Fruit fly (Drosophila melanogaster) S2 (cell line): Measurements from ENCODE around the gene CG7006.

Experiments used
- CG8478 ChIP-seq: fragments of >200 bp; optimal IDR thresholded peaks from 2 replicates; lab custom pipeline; 2018
- CTCF ChIP-seq, 2 experiments: fragments of >200 bp; optimal IDR thresholded peaks; 2 replicates each; lab custom pipeline; 2018

The CG7006 gene

dm6 chr3R:24833652-24834051 is 16.8 kb upstream of the CG7006 start, which contains the start of gene sosie:
TSS of gene sosie (plus strand) at chr3R:24833952.
- TF ChIP-seq CG8478 (no peak), CTCF (optimal IDR thresholded peaks at IDR 0.05; lab: Kevin White, UChicago) (no peak)

DNA sequence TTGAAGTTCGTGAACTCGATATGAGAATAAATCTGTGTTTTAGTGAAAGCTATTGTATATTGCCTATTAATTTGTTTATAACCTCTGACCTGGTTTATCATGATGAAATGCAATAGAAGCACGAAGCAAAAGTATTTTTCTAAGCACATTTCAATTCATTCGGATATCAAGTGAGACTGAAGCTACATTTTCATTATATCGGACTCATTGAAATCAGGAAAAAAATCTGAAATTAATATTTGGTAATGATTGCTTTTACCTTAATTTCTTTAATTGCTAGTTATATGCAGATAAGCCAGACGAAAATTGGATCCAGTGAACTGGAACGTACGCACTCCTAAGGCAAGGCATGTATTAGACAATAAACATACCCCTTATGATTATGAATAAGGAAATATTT is 9.4 kb upstream of the CG7006 start, which contains the start of gene CG33658:
TSS of gene CG33658 (minus strand) at position 101 of the 400 bp plus-strand sequence.
- TF ChIP-seq CG8478 (no peak), CTCF (optimal IDR thresholded peaks at IDR 0.05; lab: Kevin White, UChicago) (no peak)

DNA sequence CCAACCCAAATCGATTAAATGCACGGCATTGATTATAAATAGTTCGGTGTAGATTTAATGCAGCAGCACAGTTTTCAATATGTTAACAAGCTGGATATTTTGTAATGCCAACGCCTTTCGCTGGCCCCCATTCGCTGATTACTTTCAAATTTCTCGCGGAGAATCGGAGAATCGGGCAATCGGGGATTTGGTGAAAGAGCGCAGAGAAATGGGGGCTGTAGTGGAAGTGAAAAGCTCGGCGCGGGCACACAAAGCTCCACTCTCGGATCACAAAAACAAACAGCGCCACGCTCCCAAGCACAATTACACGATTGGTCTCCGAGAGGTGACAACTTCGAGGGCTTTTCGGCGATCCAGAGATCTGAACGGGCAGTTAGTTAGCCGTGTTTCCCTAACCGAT is 8.8 kb upstream of the CG7006 start, which contains the start of gene Esp:
TSS of gene Esp (plus strand) at position 301 of the 400 bp plus-strand sequence.
- TF ChIP-seq CG8478 (no peak), CTCF (optimal IDR thresholded peaks at IDR 0.05; lab: Kevin White, UChicago) (no peak)

dm6 chr3R:24845148-24845547 is 5.3 kb upstream of the CG7006 start:
- no peak for TF ChIP-seq CG8478
- no peak for TF ChIP-seq CTCF (optimal IDR thresholded peaks at IDR 0.05; lab: Kevin White, UChicago)

dm6 chr3R:24845952-24846848 is 4.2 kb upstream of the CG7006 start:
- TF ChIP-seq CTCF (optimal IDR thresholded peaks at IDR 0.05; lab: Kevin White, UChicago) (no peak), CG8478 (no peak)

DNA sequence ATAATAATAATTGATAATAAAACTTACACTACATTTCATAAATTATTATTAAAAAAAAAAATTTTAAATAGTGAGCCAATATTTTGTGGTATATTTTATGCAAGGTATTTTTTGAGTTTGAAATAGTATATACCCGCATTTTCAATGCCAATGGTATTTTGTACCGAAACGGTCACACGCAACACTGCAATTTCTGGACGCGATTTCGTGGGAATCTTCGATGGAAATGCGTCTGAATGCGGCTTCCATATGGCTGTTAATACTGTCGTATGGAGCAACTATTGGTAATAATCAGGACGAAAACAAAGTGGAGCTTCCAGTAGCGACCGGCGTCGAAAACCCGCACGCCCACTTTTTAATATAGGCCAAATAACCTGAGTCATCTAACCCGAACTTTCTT is 1.0 kb downstream of the CG7006 start, which contains the start of gene Nct:
TSS of gene Nct (plus strand) at position 173 of the 400 bp plus-strand sequence.
- TF ChIP-seq CG8478 (no peak), CTCF (optimal IDR thresholded peaks at IDR 0.05; lab: Kevin White, UChicago) (no peak)

DNA sequence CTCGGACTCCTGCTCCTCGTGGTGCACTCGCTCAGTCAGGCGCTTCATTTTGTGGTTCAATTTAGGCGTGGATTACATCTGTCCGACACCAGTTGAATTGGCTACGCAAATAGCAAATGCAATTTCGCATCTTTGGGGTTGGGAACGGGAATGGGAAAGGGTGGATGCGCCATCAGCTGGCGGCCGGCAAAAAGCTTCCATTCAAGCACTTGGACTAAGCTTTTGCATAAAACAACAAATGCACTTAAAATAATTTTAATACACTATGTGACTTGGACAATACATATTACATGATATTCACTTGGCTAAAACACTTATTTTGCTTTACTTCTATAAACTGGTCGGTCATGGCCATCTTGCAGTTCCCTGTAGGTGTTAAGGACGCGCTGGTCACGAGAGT is 5.7 kb downstream of the CG7006 start, which contains the start of gene HDAC11:
TSS of gene HDAC11 (minus strand) at position 101 of the 400 bp plus-strand sequence.
- TF ChIP-seq CG8478 (no peak), CTCF (optimal IDR thresholded peaks at IDR 0.05; lab: Kevin White, UChicago) (no peak)

DNA sequence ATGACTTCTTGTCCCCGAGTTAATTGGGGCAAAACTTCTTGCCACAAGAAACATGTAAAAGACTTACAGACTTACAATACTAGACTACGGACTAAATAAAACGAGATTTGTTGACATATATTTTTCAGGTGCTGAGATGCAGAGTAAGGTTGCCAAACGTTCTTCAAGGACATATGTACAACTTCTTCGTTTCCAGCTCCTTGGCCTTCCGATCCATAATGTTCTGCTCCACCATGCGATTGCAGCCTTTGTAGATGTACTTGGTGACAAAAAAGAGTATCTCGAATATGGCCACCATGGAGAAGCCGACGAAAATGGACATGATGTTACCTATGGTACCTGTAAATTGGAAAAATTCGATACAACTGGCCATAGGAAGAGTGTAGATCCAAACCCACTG is 7.0 kb downstream of the CG7006 start, which contains the start of gene CAH4:
TSS of gene CAH4 (minus strand) at position 101 of the 400 bp plus-strand sequence.
- TF ChIP-seq CTCF (optimal IDR thresholded peaks at IDR 0.05; lab: Kevin White, UChicago) = no peak
- TF ChIP-seq CG8478 = no peak

DNA sequence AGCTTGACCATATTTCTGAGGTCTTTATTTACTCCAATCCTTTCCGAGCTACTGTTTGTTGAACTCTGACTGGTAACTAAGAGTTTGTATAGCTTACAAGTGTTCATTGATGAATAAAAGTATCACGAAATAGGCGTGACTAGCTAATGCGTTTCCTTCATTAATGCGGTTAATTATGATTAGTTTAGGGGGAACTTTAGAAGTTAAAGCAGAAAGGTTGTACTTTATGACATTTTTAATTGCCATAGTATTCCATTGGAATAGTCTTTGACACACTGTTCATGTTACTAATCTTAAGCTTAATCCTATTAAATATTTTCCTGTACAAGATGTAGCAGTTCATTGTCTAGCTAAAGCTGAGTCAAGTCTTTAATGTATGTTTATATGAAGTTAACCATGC is 9.3 kb downstream of the CG7006 start, which contains the start of gene ppk22:
TSS of gene ppk22 (minus strand) at position 101 of the 400 bp plus-strand sequence.
- TF ChIP-seq CG8478 = no peak
- no peak for TF ChIP-seq CTCF (optimal IDR thresholded peaks at IDR 0.05; lab: Kevin White, UChicago)

DNA sequence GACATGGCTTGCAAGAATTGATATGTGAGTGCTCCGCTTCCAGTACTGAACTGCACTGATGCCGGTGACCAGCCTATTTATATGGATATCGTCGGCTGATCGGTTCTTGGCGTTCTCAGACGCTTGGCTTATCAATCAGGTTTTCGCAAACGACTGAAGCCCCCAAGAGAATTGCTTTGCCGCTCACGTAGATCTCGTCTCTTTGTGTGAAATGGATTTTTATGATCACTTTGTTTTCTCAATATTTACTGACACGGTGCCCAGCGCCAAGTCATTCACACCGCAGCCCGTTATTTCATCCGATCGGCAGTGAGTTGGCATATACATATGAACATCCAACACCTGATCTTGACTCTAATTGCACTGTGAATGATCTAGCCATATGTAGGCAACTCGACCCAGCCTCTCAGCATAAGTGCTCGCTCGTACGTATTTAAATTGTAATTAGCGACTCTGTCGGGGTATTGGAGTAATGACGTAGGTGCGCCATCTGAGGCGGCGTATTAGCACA is 9.9 kb downstream of the CG7006 start, which contains the start of gene CG13639:
TSS of gene CG13639 (minus strand) at position 51 of the 511 bp plus-strand sequence.
- TF ChIP-seq CG8478 (no peak), CTCF (optimal IDR thresholded peaks at IDR 0.05; lab: Kevin White, UChicago) (no peak)

DNA sequence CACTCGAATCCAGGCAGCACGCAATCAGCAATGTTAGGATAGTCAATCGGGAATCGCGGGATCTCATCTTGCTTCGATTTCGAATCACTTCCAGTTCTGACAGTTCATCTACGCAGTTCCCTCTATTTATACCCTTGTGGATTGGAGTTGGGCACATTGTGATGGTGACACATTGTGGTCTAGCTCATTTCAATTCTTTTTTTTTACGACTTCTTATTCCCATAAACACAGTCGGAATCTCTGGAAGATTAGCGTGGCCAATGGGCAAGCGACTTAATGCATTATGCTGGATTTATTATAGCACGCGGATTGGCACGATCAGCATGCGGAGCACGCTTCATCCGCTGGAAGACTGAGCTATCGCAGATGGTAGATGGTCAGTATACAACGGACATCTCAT is 11.6 kb downstream of the CG7006 start, which contains the start of gene CG13640:
TSS of gene CG13640 (minus strand) at position 101 of the 400 bp plus-strand sequence.
- no peak for TF ChIP-seq CTCF (optimal IDR thresholded peaks at IDR 0.05; lab: Kevin White, UChicago)
- no peak for TF ChIP-seq CG8478

- no peak for TF ChIP-seq CTCF (optimal IDR thresholded peaks at IDR 0.05; lab: Kevin White, UChicago)
- no peak for TF ChIP-seq CG8478
Measured at dm6 chr3R:24862574-24863089, 12.2 kb downstream of the CG7006 start, which contains the start of gene CG7016. TSS of gene CG7016 (plus strand) at chr3R:24862931.

- TF ChIP-seq CG8478 = no peak
Measured at dm6 chr3R:24863894-24864293, 13.5 kb downstream of the CG7006 start.

- no peak for TF ChIP-seq CTCF (optimal IDR thresholded peaks at IDR 0.05; lab: Kevin White, UChicago)
- TF ChIP-seq CG8478 = no peak
Measured at dm6 chr3R:24864719-24865400, 14.4 kb downstream of the CG7006 start, which contains the start of the genes Srg1 and Elal. TSS of gene Srg1 (minus strand) at chr3R:24864732. TSS of gene Elal (plus strand) at chr3R:24865350.

dm6 chr3R:24866976-24867375 is 16.5 kb downstream of the CG7006 start:
- TF ChIP-seq CG8478 = no peak
